Fruit fly (Drosophila melanogaster) whole organism, embryonic: ENCODE measurements around the gene CG11980.

Source experiments
- Atf3 ChIP-seq: fragments of 200-800 bp; sonication (Bioruptor generic); optimal IDR thresholded peaks from 3 replicates; lab custom pipeline; 2016; ENCODE audit warnings: missing biosample characterization, missing genetic modification characterization
- CG10462 ChIP-seq: fragments of 200-800 bp; sonication (Bioruptor generic); optimal IDR thresholded peaks from 2 replicates; lab custom pipeline; 2016; ENCODE audit warnings: missing biosample characterization, missing genetic modification characterization
- CG11456 ChIP-seq: fragments of 200-800 bp; sonication (Bioruptor generic); IDR thresholded peaks from 3 replicates; pipeline ENCODE4 v1.3.6; 2022; ENCODE audit warnings: missing biosample characterization, missing genetic modification characterization
- CG12155 ChIP-seq: fragments of 200-800 bp; sonication (Bioruptor generic); optimal IDR thresholded peaks from 3 replicates; lab custom pipeline; 2016; ENCODE audit warnings: missing biosample characterization, missing genetic modification characterization
- CG12299 ChIP-seq: fragments of 200-800 bp; sonication (Bioruptor generic); optimal IDR thresholded peaks from 2 replicates; lab custom pipeline; 2018; ENCODE audit warnings: missing biosample characterization, mild to moderate bottlenecking, missing genetic modification characterization
- CG12769 ChIP-seq: fragments of 200-800 bp; sonication (Bioruptor generic); optimal IDR thresholded peaks from 2 replicates; lab custom pipeline; 2019; ENCODE audit warnings: missing biosample characterization, mild to moderate bottlenecking, missing genetic modification characterization, moderate library complexity
- CG12942 ChIP-seq: fragments of 200-800 bp; sonication (Bioruptor generic); optimal IDR thresholded peaks from 3 replicates; lab custom pipeline; 2016; ENCODE audit warnings: missing biosample characterization, missing genetic modification characterization
- CG13775 ChIP-seq: fragments of 200-800 bp; sonication (Bioruptor generic); optimal IDR thresholded peaks from 3 replicates; lab custom pipeline; 2017; ENCODE audit warnings: missing biosample characterization, mild to moderate bottlenecking, missing genetic modification characterization
- CG14014 ChIP-seq: fragments of 200-800 bp; sonication (Bioruptor generic); IDR thresholded peaks from 2 replicates; pipeline ENCODE4 v1.3.6; 2022; ENCODE audit warnings: missing biosample characterization, missing genetic modification characterization
- CG14860 ChIP-seq: fragments of 200-800 bp; sonication (Bioruptor generic); IDR thresholded peaks from 3 replicates; pipeline ENCODE4 v1.3.6; 2022; ENCODE audit warnings: missing biosample characterization, missing genetic modification characterization; ENCODE audit not compliant: partially characterized antibody
- CG17359 ChIP-seq: fragments of 200-800 bp; sonication (Bioruptor generic); optimal IDR thresholded peaks from 3 replicates; lab custom pipeline; 2018; ENCODE audit warnings: missing biosample characterization, mild to moderate bottlenecking, missing genetic modification characterization, moderate library complexity
- CG2129 ChIP-seq: fragments of 200-800 bp; sonication (Bioruptor generic); IDR thresholded peaks from 2 replicates; pipeline ENCODE4 v1.3.6; 2022; ENCODE audit warnings: missing biosample characterization, missing genetic modification characterization; ENCODE audit not compliant: partially characterized antibody
- CG31224 ChIP-seq: fragments of 200-800 bp; sonication (Bioruptor generic); IDR thresholded peaks from 2 replicates; pipeline ENCODE4 v1.3.6; 2022; ENCODE audit warnings: missing biosample characterization, missing genetic modification characterization
- CG4820 ChIP-seq: fragments of 200-800 bp; sonication (Bioruptor generic); optimal IDR thresholded peaks from 3 replicates; lab custom pipeline; 2016; ENCODE audit warnings: missing biosample characterization, missing genetic modification characterization
- CG5245 ChIP-seq: fragments of 200-800 bp; sonication (Bioruptor generic); optimal IDR thresholded peaks from 3 replicates; lab custom pipeline; 2016; ENCODE audit warnings: missing biosample characterization, missing genetic modification characterization
- CG8765 ChIP-seq: fragments of 200-800 bp; sonication (Bioruptor generic); IDR thresholded peaks from 2 replicates; pipeline ENCODE4 v1.3.6; 2022; ENCODE audit warnings: missing biosample characterization, missing genetic modification characterization
- CG9215 ChIP-seq: fragments of 200-800 bp; sonication (Bioruptor generic); IDR thresholded peaks from 2 replicates; pipeline ENCODE4 v1.3.6; 2022; ENCODE audit warnings: missing biosample characterization, missing genetic modification characterization
- CG9817 ChIP-seq: fragments of 200-800 bp; sonication (Bioruptor generic); optimal IDR thresholded peaks from 2 replicates; lab custom pipeline; 2018; ENCODE audit warnings: missing biosample characterization, mild to moderate bottlenecking, missing genetic modification characterization, moderate library complexity
- CTCF ChIP-seq: fragments of 200-800 bp; sonication (Bioruptor generic); optimal IDR thresholded peaks from 2 replicates; lab custom pipeline; 2017; ENCODE audit warnings: missing biosample characterization, mild to moderate bottlenecking, missing genetic modification characterization, moderate library complexity
- Dbx ChIP-seq: fragments of 200-800 bp; sonication (Bioruptor generic); IDR thresholded peaks from 3 replicates; pipeline ENCODE4 v1.3.6; 2022; ENCODE audit warnings: missing biosample characterization, missing genetic modification characterization
- Dll ChIP-seq: fragments of 200-800 bp; sonication (Bioruptor generic); IDR thresholded peaks from 4 replicates; pipeline ENCODE4 v1.3.6; 2022; ENCODE audit warnings: missing biosample characterization, missing genetic modification characterization; ENCODE audit not compliant: partially characterized antibody
- E2f2 ChIP-seq: fragments of 200-800 bp; sonication (Bioruptor generic); IDR thresholded peaks from 2 replicates; pipeline ENCODE4 v1.3.6; 2022; ENCODE audit warnings: missing biosample characterization, missing genetic modification characterization
- ERR ChIP-seq: fragments of 200-800 bp; sonication (Bioruptor generic); optimal IDR thresholded peaks from 2 replicates; lab custom pipeline; 2016; ENCODE audit warnings: missing biosample characterization, missing genetic modification characterization
- Gug ChIP-seq: fragments of 200-800 bp; sonication (Bioruptor generic); IDR thresholded peaks from 4 replicates; pipeline ENCODE4 v1.3.6; 2022; ENCODE audit warnings: missing biosample characterization, missing genetic modification characterization
- HmgD ChIP-seq: fragments of 200-800 bp; sonication (Bioruptor generic); optimal IDR thresholded peaks from 3 replicates; lab custom pipeline; 2016; ENCODE audit warnings: missing biosample characterization, missing genetic modification characterization
- Hsf ChIP-seq: fragments of 200-800 bp; sonication (Bioruptor generic); optimal IDR thresholded peaks from 3 replicates; lab custom pipeline; 2016; ENCODE audit warnings: missing biosample characterization, missing genetic modification characterization
- Mad ChIP-seq: fragments of 200-800 bp; sonication (Bioruptor generic); optimal IDR thresholded peaks from 2 replicates; lab custom pipeline; 2016; ENCODE audit warnings: missing biosample characterization, missing genetic modification characterization
- NFAT ChIP-seq: fragments of 200-800 bp; sonication (Bioruptor generic); IDR thresholded peaks from 2 replicates; pipeline ENCODE4 v1.3.6; 2022; ENCODE audit warnings: missing biosample characterization, missing genetic modification characterization
- Opbp ChIP-seq: fragments of 200-800 bp; sonication (Bioruptor generic); IDR thresholded peaks from 3 replicates; pipeline ENCODE4 v1.3.6; 2022; ENCODE audit warnings: missing biosample characterization, missing genetic modification characterization; ENCODE audit not compliant: partially characterized antibody
- Poxn ChIP-seq: fragments of 200-800 bp; sonication (Bioruptor generic); IDR thresholded peaks from 2 replicates; pipeline ENCODE4 v1.3.6; 2022; ENCODE audit warnings: missing biosample characterization, missing genetic modification characterization
- Rfx ChIP-seq: fragments of 200-800 bp; sonication (Bioruptor generic); IDR thresholded peaks from 2 replicates; pipeline ENCODE4 v1.3.6; 2022; ENCODE audit warnings: missing biosample characterization, missing genetic modification characterization
- TFAM ChIP-seq: fragments of 200-800 bp; sonication (Bioruptor generic); optimal IDR thresholded peaks from 2 replicates; lab custom pipeline; 2017; ENCODE audit warnings: missing biosample characterization, missing genetic modification characterization, inconsistent platforms
- ac ChIP-seq: fragments of 200-800 bp; sonication (Bioruptor generic); optimal IDR thresholded peaks from 3 replicates; lab custom pipeline; 2017; ENCODE audit warnings: missing biosample characterization, mild to moderate bottlenecking, missing genetic modification characterization
- ap ChIP-seq: fragments of 200-800 bp; sonication (Bioruptor generic); IDR thresholded peaks from 2 replicates; pipeline ENCODE4 v1.3.6; 2022; ENCODE audit warnings: missing biosample characterization, missing genetic modification characterization
- cato ChIP-seq: fragments of 200-800 bp; sonication (Bioruptor generic); optimal IDR thresholded peaks from 2 replicates; lab custom pipeline; 2016; ENCODE audit warnings: missing biosample characterization, missing genetic modification characterization, borderline replicate concordance
- chif ChIP-seq, 2 experiments: fragments of 200-800 bp; sonication (Bioruptor generic); optimal IDR thresholded peaks; 3 replicates each; lab custom pipeline; 2016; ENCODE audit warnings: missing biosample characterization in 2 of 2, missing genetic modification characterization in 2 of 2
- da ChIP-seq: fragments of 200-800 bp; sonication (Bioruptor generic); optimal IDR thresholded peaks from 2 replicates; lab custom pipeline; 2016; ENCODE audit warnings: missing biosample characterization, missing genetic modification characterization
- dmrt11E ChIP-seq: fragments of 200-800 bp; sonication (Bioruptor generic); optimal IDR thresholded peaks from 3 replicates; lab custom pipeline; 2018; ENCODE audit warnings: missing biosample characterization, mild to moderate bottlenecking, missing genetic modification characterization, moderate library complexity
- dysf ChIP-seq: fragments of 200-800 bp; sonication (Bioruptor generic); IDR thresholded peaks from 3 replicates; pipeline ENCODE4 v1.3.6; 2022; ENCODE audit warnings: missing biosample characterization, missing genetic modification characterization
- eve ChIP-seq, 2 experiments: fragments of >200 bp; optimal IDR thresholded peaks; 2 replicates each; lab custom pipeline; 2017; ENCODE audit warnings: missing biosample characterization in 2 of 2, missing genetic modification characterization in 2 of 2
- gsb ChIP-seq: fragments of 200-800 bp; sonication (Bioruptor generic); IDR thresholded peaks from 2 replicates; pipeline ENCODE4 v1.3.6; 2022; ENCODE audit warnings: missing biosample characterization, missing genetic modification characterization
- gsb-n ChIP-seq: fragments of 200-800 bp; sonication (Bioruptor generic); optimal IDR thresholded peaks from 3 replicates; lab custom pipeline; 2018; ENCODE audit warnings: missing biosample characterization, mild to moderate bottlenecking, missing genetic modification characterization
- knrl ChIP-seq: fragments of 200-800 bp; sonication (Bioruptor generic); IDR thresholded peaks from 3 replicates; pipeline ENCODE4 v1.3.6; 2022; ENCODE audit warnings: missing biosample characterization, missing genetic modification characterization; ENCODE audit not compliant: partially characterized antibody
- mld ChIP-seq: fragments of 200-800 bp; sonication (Bioruptor generic); IDR thresholded peaks from 3 replicates; pipeline ENCODE4 v1.3.6; 2022; ENCODE audit warnings: missing biosample characterization, missing genetic modification characterization; ENCODE audit not compliant: partially characterized antibody
- pb ChIP-seq: fragments of 200-800 bp; sonication (Bioruptor generic); optimal IDR thresholded peaks from 3 replicates; lab custom pipeline; 2016; ENCODE audit warnings: missing biosample characterization, missing genetic modification characterization
- ranshi ChIP-seq: fragments of 200-800 bp; sonication (Bioruptor generic); IDR thresholded peaks from 2 replicates; pipeline ENCODE4 v1.3.6; 2022; ENCODE audit warnings: missing biosample characterization, missing genetic modification characterization
- tgo ChIP-seq: fragments of 200-800 bp; sonication (Bioruptor generic); IDR thresholded peaks from 3 replicates; pipeline ENCODE4 v1.3.6; 2022; ENCODE audit warnings: missing biosample characterization, missing genetic modification characterization
- vnd ChIP-seq: fragments of 200-800 bp; sonication (Bioruptor generic); IDR thresholded peaks from 3 replicates; pipeline ENCODE4 v1.3.6; 2022; ENCODE audit warnings: missing biosample characterization, missing genetic modification characterization; ENCODE audit not compliant: partially characterized antibody
- yki ChIP-seq: fragments of >200 bp; optimal IDR thresholded peaks from 3 replicates; lab custom pipeline; 2018
- zfh1 ChIP-seq: fragments of 200-800 bp; sonication (Bioruptor generic); IDR thresholded peaks from 3 replicates; pipeline ENCODE4 v1.3.6; 2022; ENCODE audit warnings: missing biosample characterization, missing genetic modification characterization

Gene CG11980

DNA sequence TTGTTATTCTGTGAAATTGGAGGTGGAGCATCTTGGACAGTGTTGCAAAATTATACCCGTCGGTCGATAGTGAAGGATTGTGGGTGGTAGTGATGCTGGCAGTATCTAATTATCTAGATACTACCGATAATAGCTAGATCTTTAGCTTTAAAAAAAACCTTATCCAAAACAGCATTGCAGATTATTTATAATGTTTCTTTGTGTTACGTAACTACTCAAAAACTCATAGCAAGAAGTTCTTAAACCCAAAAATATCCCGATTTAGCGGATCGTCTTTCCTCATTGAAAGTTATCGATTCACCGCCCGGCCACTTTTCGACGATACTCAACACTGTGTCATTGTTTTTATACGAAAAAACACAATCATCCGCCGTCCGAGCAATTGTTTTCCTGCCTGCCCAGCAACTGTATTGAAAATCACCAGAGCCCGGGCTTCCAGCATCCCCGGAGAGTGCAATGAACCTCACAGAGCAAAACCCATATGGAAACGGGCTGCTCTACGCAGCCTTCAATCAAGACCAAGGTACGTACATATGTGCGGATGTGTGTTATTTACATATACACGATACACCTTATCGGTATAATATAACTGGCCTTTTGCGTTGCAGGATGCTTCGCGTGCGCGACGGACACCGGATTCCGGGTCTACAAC, 10.8 kb upstream of the CG11980 start, which contains the start of gene CG11975 (continued):
- TF ChIP-seq cato (peak; percentile 55), CG12155 (GFP tag; lab: Kevin White, UChicago) (peak; percentile 80), da (GFP tag; lab: Kevin White, UChicago) (peak; percentile 50), CG9215 (GFP tag; lab: Robert Waterston, UW) (peak; percentile 79), Rfx (GFP tag; lab: Robert Waterston, UW) (peak; percentile 84), gsb-n (tag; lab: Kevin White, UChicago) (no peak), NFAT (GFP tag; lab: Robert Waterston, UW) (peak; percentile 58), ap (0 out of 2 replicates have a peak, but pooled peaks have one; percentile 5), CG13775 (peak; percentile 86), CG14014 (GFP tag; lab: Robert Waterston, UW) (peak; percentile 57; the same call in 1 of the 2 replicates), Mad (GFP tag; lab: Kevin White, UChicago) (peak; percentile 70), ERR (GFP tag; lab: Kevin White, UChicago) (peak; percentile 37), eve (GFP tag; optimal IDR thresholded peaks at IDR 0.05; lab: Kevin White, UChicago) (peak in 1 of 2 experiments; percentile 45), Poxn (GFP tag; lab: Robert Waterston, UW) (0 out of 2 replicates have a peak, but pooled peaks have one; percentile 21), Hsf (GFP tag; lab: Kevin White, UChicago) (peak; percentile 83), Dll (GFP tag; lab: Robert Waterston, UW) (peak; percentile 82), Gug (GFP tag; lab: Robert Waterston, UW) (peak; percentile 56; the same call in 1 of the 4 replicates), yki (lab: Kevin White, UChicago) (no peak), Opbp (GFP tag; lab: Robert Waterston, UW) (peak; percentile 55; the same call in 2 of the 3 replicates), CG8765 (peak; percentile 57), CTCF (GFP tag; lab: Kevin White, UChicago) (no peak), pb (GFP tag; lab: Kevin White, UChicago) (peak; percentile 64), CG9817 (tag; lab: Kevin White, UChicago) (peak; percentile 72), Dbx (GFP tag; lab: Robert Waterston, UW) (peak; percentile 81; the same call in 2 of the 3 replicates), TFAM (GFP tag; lab: Kevin White, UChicago) (no peak), tgo (peak; percentile 86), E2f2 (GFP tag; lab: Robert Waterston, UW) (peak; percentile 38; the same call in 1 of the 2 replicates), dysf (GFP tag; lab: Robert Waterston, UW) (peak; percentile 70), CG5245 (GFP tag; lab: Kevin White, UChicago) (peak; percentile 56), CG17359 (tag; lab: Kevin White, UChicago) (peak; percentile 53), gsb (0 out of 2 replicates have a peak, but pooled peaks have one; percentile 12), CG2129 (peak; percentile 50; the same call in 1 of the 2 replicates), CG10462 (peak; percentile 47), CG11456 (GFP tag; lab: Robert Waterston, UW) (peak; percentile 70; the same call in 2 of the 3 replicates), chif (GFP tag; optimal IDR thresholded peaks at IDR 0.05; lab: Kevin White, UChicago) (peak; percentile 72 to 81), CG31224 (GFP tag; lab: Robert Waterston, UW) (0 out of 2 replicates have a peak, but pooled peaks have one; percentile 6), ranshi (0 out of 2 replicates have a peak, but pooled peaks have one; percentile 53), dmrt11E (tag; lab: Kevin White, UChicago) (peak; percentile 59), mld (no peak), vnd (GFP tag; lab: Robert Waterston, UW) (peak; percentile 68), CG4820 (GFP tag; lab: Kevin White, UChicago) (peak; percentile 70), CG12942 (peak; percentile 87), knrl (GFP tag; lab: Robert Waterston, UW) (peak; percentile 77), zfh1 (GFP tag; lab: Robert Waterston, UW) (peak; percentile 58), CG12769 (tag; lab: Kevin White, UChicago) (no peak), Atf3 (GFP tag; lab: Kevin White, UChicago) (peak; percentile 46), CG14860 (GFP tag; lab: Robert Waterston, UW) (peak; percentile 43; the same call in 1 of the 3 replicates), HmgD (GFP tag; lab: Kevin White, UChicago) (peak; percentile 91), CG12299 (tag; lab: Kevin White, UChicago) (peak; percentile 49), ac (no peak)
